Worm (Caenorhabditis elegans) whole organism, L2 larva: ENCODE measurements around the gene Y53F4B.20.

Source experiments
- C34F6.9 ChIP-seq: fragments of 150-350 bp; optimal IDR thresholded peaks from 2 replicates; lab custom pipeline; 2014; ENCODE audit warnings: missing biosample characterization, missing genetic modification characterization
- F13H6.1 ChIP-seq: sonication (generic microtip); optimal IDR thresholded peaks from 2 replicates; lab custom pipeline; 2016; ENCODE audit warnings: missing genetic modification characterization, missing compliant biosample characterization
- Y55F3AM.14 ChIP-seq: fragments of 200-800 bp; sonication (Bioruptor generic); optimal IDR thresholded peaks from 2 replicates; lab custom pipeline; 2018; ENCODE audit warnings: mild to moderate bottlenecking, missing genetic modification characterization, missing compliant biosample characterization
- ZK546.5 ChIP-seq: sonication (generic microtip); optimal IDR thresholded peaks from 2 replicates; lab custom pipeline; 2017; ENCODE audit warnings: missing biosample characterization, missing genetic modification characterization
- alr-1 ChIP-seq: fragments of 150-350 bp; optimal IDR thresholded peaks from 2 replicates; lab custom pipeline; 2014; ENCODE audit warnings: missing biosample characterization, missing genetic modification characterization
- aly-2 ChIP-seq: fragments of 150-350 bp; optimal IDR thresholded peaks from 2 replicates; lab custom pipeline; 2014; ENCODE audit warnings: missing biosample characterization, missing genetic modification characterization
- ama-1 ChIP-seq: fragments of 150-350 bp; optimal IDR thresholded peaks from 2 replicates; lab custom pipeline; 2018; ENCODE audit warnings: inconsistent platforms
- blmp-1 ChIP-seq: sonication (generic microtip); optimal IDR thresholded peaks from 2 replicates; lab custom pipeline; 2017; ENCODE audit warnings: missing genetic modification characterization, mild to moderate bottlenecking, missing compliant biosample characterization, antibody characterized with exemption, moderate library complexity; ENCODE audit not compliant: insufficient read depth
- ceh-16 ChIP-seq: fragments of 150-350 bp; optimal IDR thresholded peaks from 2 replicates; lab custom pipeline; 2014; ENCODE audit warnings: missing biosample characterization, missing genetic modification characterization
- ceh-82 ChIP-seq: fragments of 150-350 bp; optimal IDR thresholded peaks from 2 replicates; lab custom pipeline; 2014; ENCODE audit warnings: missing biosample characterization, missing genetic modification characterization
- crh-2 ChIP-seq: sonication (generic microtip); optimal IDR thresholded peaks from 2 replicates; lab custom pipeline; 2017; ENCODE audit warnings: missing biosample characterization, missing genetic modification characterization
- dmd-4 ChIP-seq: sonication (generic microtip); optimal IDR thresholded peaks from 2 replicates; lab custom pipeline; 2017; ENCODE audit warnings: missing biosample characterization, missing genetic modification characterization
- egl-27 ChIP-seq: sonication (generic microtip); optimal IDR thresholded peaks from 3 replicates; lab custom pipeline; 2017; ENCODE audit warnings: missing biosample characterization, missing genetic modification reagents, missing genetic modification characterization
- elt-3 ChIP-seq: sonication (generic microtip); optimal IDR thresholded peaks from 2 replicates; lab custom pipeline; 2017; ENCODE audit warnings: missing biosample characterization, missing genetic modification characterization
- fos-1 ChIP-seq: fragments of 150-350 bp; optimal IDR thresholded peaks from 2 replicates; lab custom pipeline; 2014; ENCODE audit warnings: missing biosample characterization, missing genetic modification characterization
- gmeb-1 ChIP-seq: fragments of 150-350 bp; optimal IDR thresholded peaks from 2 replicates; lab custom pipeline; 2014; ENCODE audit warnings: missing biosample characterization, missing genetic modification characterization
- lin-11 ChIP-seq: fragments of 150-350 bp; sonication (generic microtip); optimal IDR thresholded peaks from 2 replicates; lab custom pipeline; 2014; ENCODE audit warnings: missing biosample characterization, missing genetic modification characterization, inconsistent platforms, mixed read lengths
- lin-13 ChIP-seq: fragments of 150-350 bp; optimal IDR thresholded peaks from 2 replicates; lab custom pipeline; 2014; ENCODE audit warnings: missing biosample characterization, missing genetic modification reagents, missing genetic modification characterization
- lsy-2 ChIP-seq, 2 experiments: fragments of 150-350 bp in 1 of 2; sonication (generic microtip) in 1 of 2; optimal IDR thresholded peaks; 2 replicates each; lab custom pipeline; 2014 to 2017; ENCODE audit warnings: missing biosample characterization in 2 of 2, missing genetic modification characterization in 2 of 2
- mab-5 ChIP-seq: fragments of 150-350 bp; optimal IDR thresholded peaks from 2 replicates; lab custom pipeline; 2014; ENCODE audit warnings: missing biosample characterization, missing genetic modification characterization
- mbf-1 ChIP-seq: sonication (generic microtip); optimal IDR thresholded peaks from 2 replicates; lab custom pipeline; 2017; ENCODE audit warnings: missing biosample characterization, missing genetic modification characterization
- mdl-1 ChIP-seq, 2 experiments: fragments of 150-350 bp in 1 of 2; sonication (generic microtip) in 1 of 2; optimal IDR thresholded peaks; 2 replicates each; lab custom pipeline; 2017; ENCODE audit warnings: missing biosample characterization in 2 of 2, missing genetic modification characterization in 2 of 2
- nhr-10 ChIP-seq: sonication (generic microtip); optimal IDR thresholded peaks from 2 replicates; lab custom pipeline; 2017; ENCODE audit warnings: missing biosample characterization, missing genetic modification characterization
- nhr-11 ChIP-seq: fragments of 150-350 bp; optimal IDR thresholded peaks from 2 replicates; lab custom pipeline; 2014; ENCODE audit warnings: missing biosample characterization, missing genetic modification characterization
- nhr-129 ChIP-seq: fragments of 150-350 bp; optimal IDR thresholded peaks from 2 replicates; lab custom pipeline; 2014; ENCODE audit warnings: missing biosample characterization, missing genetic modification characterization
- nhr-23 ChIP-seq: fragments of 150-350 bp; optimal IDR thresholded peaks from 2 replicates; lab custom pipeline; 2014; ENCODE audit warnings: missing biosample characterization, missing genetic modification reagents, missing genetic modification characterization
- nhr-237 ChIP-seq: fragments of 150-350 bp; optimal IDR thresholded peaks from 2 replicates; lab custom pipeline; 2014; ENCODE audit warnings: missing biosample characterization, missing genetic modification characterization
- nhr-25 ChIP-seq: fragments of 150-350 bp; sonication (generic microtip); optimal IDR thresholded peaks from 3 replicates; lab custom pipeline; 2014; ENCODE audit warnings: missing biosample characterization, missing genetic modification characterization
- nhr-6 ChIP-seq: fragments of 150-350 bp; optimal IDR thresholded peaks from 2 replicates; lab custom pipeline; 2014; ENCODE audit warnings: missing biosample characterization, missing genetic modification characterization
- nhr-77 ChIP-seq: fragments of 150-350 bp; optimal IDR thresholded peaks from 2 replicates; lab custom pipeline; 2014; ENCODE audit warnings: missing biosample characterization, missing genetic modification characterization
- skn-1 ChIP-seq: sonication (generic microtip); optimal IDR thresholded peaks from 2 replicates; lab custom pipeline; 2017; ENCODE audit warnings: missing biosample characterization, missing genetic modification characterization
- sma-3 ChIP-seq: sonication (generic microtip); optimal IDR thresholded peaks from 2 replicates; lab custom pipeline; 2016; ENCODE audit warnings: missing genetic modification reagents, missing genetic modification characterization, missing compliant biosample characterization
- snpc-4 ChIP-seq: fragments of 150-350 bp; optimal IDR thresholded peaks from 2 replicates; lab custom pipeline; 2014; ENCODE audit warnings: missing biosample characterization, missing genetic modification characterization
- unc-39 ChIP-seq: fragments of 150-350 bp; optimal IDR thresholded peaks from 2 replicates; lab custom pipeline; 2014; ENCODE audit warnings: missing biosample characterization, missing genetic modification characterization
- unc-55 ChIP-seq: fragments of 150-350 bp; sonication (generic microtip); optimal IDR thresholded peaks from 3 replicates; lab custom pipeline; 2014; ENCODE audit warnings: missing biosample characterization, missing genetic modification reagents, missing genetic modification characterization
- unc-62 ChIP-seq: fragments of 150-350 bp; optimal IDR thresholded peaks from 2 replicates; lab custom pipeline; 2014; ENCODE audit warnings: missing biosample characterization, missing genetic modification reagents, missing genetic modification characterization
- zag-1 ChIP-seq: fragments of 150-350 bp; optimal IDR thresholded peaks from 2 replicates; lab custom pipeline; 2014; ENCODE audit warnings: missing biosample characterization, missing genetic modification characterization
- ztf-1 ChIP-seq: fragments of 200-800 bp; sonication (Bioruptor generic); conservative IDR thresholded peaks from 2 replicates; pipeline ENCODE4 v1.3.6; 2022; ENCODE audit warnings: missing genetic modification characterization, missing compliant biosample characterization
- ztf-11 ChIP-seq: sonication (generic microtip); optimal IDR thresholded peaks from 2 replicates; lab custom pipeline; 2017; ENCODE audit warnings: missing biosample characterization, missing genetic modification characterization
- ztf-4 ChIP-seq: fragments of 150-350 bp; optimal IDR thresholded peaks from 2 replicates; lab custom pipeline; 2014; ENCODE audit warnings: missing biosample characterization, missing genetic modification characterization

The Y53F4B.20 gene

ce11 chrII:15089896-15090230, 5.6 kb downstream of the Y53F4B.20 start, which contains the start of gene Y53F4B.21:
TSS of gene Y53F4B.21 (plus strand) at chrII:15090180.
- no peak for TF ChIP-seq F13H6.1 (tag; lab: Kevin White, UChicago)
- no peak for TF ChIP-seq gmeb-1
- TF ChIP-seq lin-13 (GFP tag; lab: Kevin White, UChicago), result no peak
- no peak for TF ChIP-seq mdl-1 (tag; optimal IDR thresholded peaks at IDR 0.05; lab: Kevin White, UChicago)
- no peak for TF ChIP-seq ceh-82

- no peak for TF ChIP-seq unc-55
- no peak for TF ChIP-seq lin-11 (tag; lab: Kevin White, UChicago)
- no peak for TF ChIP-seq ceh-16
- no peak for TF ChIP-seq aly-2 (tag; lab: Kevin White, UChicago)
- TF ChIP-seq nhr-25 (tag; lab: Kevin White, UChicago), result no peak
These were observed 22.9 kb downstream of the Y53F4B.20 start for ce11 chrII:15107184-15107583.

ce11 chrII:15109844-15110243, 25.6 kb downstream of the Y53F4B.20 start, which contains the start of gene Y53F4B.39:
TSS of gene Y53F4B.39 (plus strand) at chrII:15110144.
- TF ChIP-seq nhr-77 (tag; lab: Kevin White, UChicago) (no peak), nhr-11 (tag; lab: Kevin White, UChicago) (no peak), F13H6.1 (tag; lab: Kevin White, UChicago) (no peak), sma-3 (GFP tag; lab: Kevin White, UChicago) (no peak), ZK546.5 (tag; lab: Kevin White, UChicago) (no peak), dmd-4 (no peak), unc-55 (no peak), mab-5 (tag; lab: Kevin White, UChicago) (no peak), ztf-1 (GFP tag; lab: Robert Waterston, UW) (no peak), elt-3 (tag; lab: Kevin White, UChicago) (no peak), ceh-82 (no peak), C34F6.9 (tag; lab: Kevin White, UChicago) (no peak), unc-39 (no peak), egl-27 (no peak), crh-2 (tag; lab: Kevin White, UChicago) (no peak)
- TF ChIP-seq, all 48 proteins: peak for 0

ce11 chrII:15111352-15111751, 27.1 kb downstream of the Y53F4B.20 start:
- TF ChIP-seq mbf-1 (tag; lab: Kevin White, UChicago) (no peak), skn-1 (tag; lab: Kevin White, UChicago) (no peak), ceh-16 (no peak), blmp-1 (peak; percentile 37), gmeb-1 (peak; percentile 4), fos-1 (peak; percentile 65), elt-3 (tag; lab: Kevin White, UChicago) (no peak), nhr-23 (tag; lab: Kevin White, UChicago) (no peak), mab-5 (tag; lab: Kevin White, UChicago) (no peak), ZK546.5 (tag; lab: Kevin White, UChicago) (no peak), dmd-4 (no peak), nhr-77 (tag; lab: Kevin White, UChicago) (no peak), egl-27 (no peak), crh-2 (tag; lab: Kevin White, UChicago) (peak; percentile 53), nhr-129 (peak; percentile 22), nhr-10 (tag; lab: Kevin White, UChicago) (no peak)

- TF ChIP-seq nhr-25 (tag; lab: Kevin White, UChicago) (peak; percentile 32), nhr-6 (no peak), fos-1 (peak; percentile 58), nhr-23 (tag; lab: Kevin White, UChicago) (no peak), snpc-4 (tag; lab: Kevin White, UChicago) (peak; percentile 9), mbf-1 (tag; lab: Kevin White, UChicago) (no peak), lin-13 (GFP tag; lab: Kevin White, UChicago) (peak; percentile 0), crh-2 (tag; lab: Kevin White, UChicago) (no peak), zag-1 (tag; lab: Kevin White, UChicago) (peak; percentile 48), ztf-11 (tag; lab: Kevin White, UChicago) (no peak), F13H6.1 (tag; lab: Kevin White, UChicago) (peak; percentile 43), C34F6.9 (tag; lab: Kevin White, UChicago) (peak; percentile 64), gmeb-1 (peak; percentile 55), lsy-2 (tag; optimal IDR thresholded peaks at IDR 0.05; lab: Kevin White, UChicago) (peak; percentile 36 to 61), ceh-82 (no peak), ama-1 (lab: Kevin White, UChicago) (no peak), ceh-16 (no peak), ztf-1 (GFP tag; lab: Robert Waterston, UW) (no peak), alr-1 (tag; lab: Kevin White, UChicago) (no peak), blmp-1 (no peak), Y55F3AM.14 (GFP tag; lab: Kevin White, UChicago) (no peak), nhr-237 (tag; lab: Kevin White, UChicago) (no peak), elt-3 (tag; lab: Kevin White, UChicago) (no peak), ztf-4 (tag; lab: Kevin White, UChicago) (no peak), mab-5 (tag; lab: Kevin White, UChicago) (no peak), unc-39 (no peak), lin-11 (tag; lab: Kevin White, UChicago) (peak; percentile 70), ZK546.5 (tag; lab: Kevin White, UChicago) (no peak), nhr-11 (tag; lab: Kevin White, UChicago) (no peak), unc-62 (GFP tag; lab: Kevin White, UChicago) (no peak), aly-2 (tag; lab: Kevin White, UChicago) (no peak), nhr-129 (peak; percentile 66), nhr-77 (tag; lab: Kevin White, UChicago) (peak; percentile 44), dmd-4 (no peak)
These were observed 35.5 kb downstream of the Y53F4B.20 start, which contains the start of gene arp-1 for ce11 chrII:15119537-15120360. TSS of gene arp-1 (plus strand) at chrII:15120301.
